Worm (Caenorhabditis elegans) whole organism, young adult: Measurements from ENCODE around the gene Y48G9A.7.

Source experiments
- B0019.2 ChIP-seq: fragments of 200-800 bp; sonication (Bioruptor generic); conservative IDR thresholded peaks from 2 replicates; pipeline ENCODE4 v1.3.6; 2022; ENCODE audit warnings: missing genetic modification reagents, missing genetic modification characterization, missing compliant biosample characterization
- B0336.3 ChIP-seq: fragments of 200-800 bp; sonication (Bioruptor generic); IDR thresholded peaks from 2 replicates; pipeline ENCODE4 v1.3.6; 2022; ENCODE audit warnings: missing genetic modification characterization, missing compliant biosample characterization
- C06A6.2 ChIP-seq: fragments of 200-800 bp; sonication (Bioruptor generic); conservative IDR thresholded peaks from 2 replicates; pipeline ENCODE4 v1.3.6; 2022; ENCODE audit warnings: missing genetic modification characterization, missing compliant biosample characterization
- F10E7.11 ChIP-seq: sonication (generic microtip); optimal IDR thresholded peaks from 2 replicates; lab custom pipeline; 2017; ENCODE audit warnings: mild to moderate bottlenecking, missing genetic modification characterization, moderate library complexity, missing compliant biosample characterization
- F33H1.4 ChIP-seq: fragments of 200-800 bp; sonication (Bioruptor generic); IDR thresholded peaks from 2 replicates; pipeline ENCODE4 v1.3.6; 2022; ENCODE audit warnings: missing genetic modification reagents, missing genetic modification characterization, missing compliant biosample characterization
- F39B2.1 ChIP-seq: fragments of 200-800 bp; sonication (Bioruptor generic); IDR thresholded peaks from 2 replicates; pipeline ENCODE4 v1.3.6; 2022; ENCODE audit warnings: missing genetic modification reagents, missing genetic modification characterization, missing compliant biosample characterization
- F55B11.4 ChIP-seq: sonication (generic microtip); optimal IDR thresholded peaks from 2 replicates; lab custom pipeline; 2016; ENCODE audit warnings: missing compliant biosample characterization, missing genetic modification characterization, borderline replicate concordance; ENCODE audit not compliant: insufficient read depth
- F57C9.4 ChIP-seq: sonication (generic microtip); optimal IDR thresholded peaks from 2 replicates; lab custom pipeline; 2017; ENCODE audit warnings: mild to moderate bottlenecking, missing genetic modification characterization, missing compliant biosample characterization
- Y53G8AR.9 ChIP-seq: fragments of 200-800 bp; sonication (Bioruptor generic); conservative IDR thresholded peaks from 2 replicates; pipeline ENCODE4 v1.3.6; 2022; ENCODE audit warnings: missing genetic modification reagents, missing genetic modification characterization, missing compliant biosample characterization
- ZK185.1 ChIP-seq: sonication (generic microtip); optimal IDR thresholded peaks from 2 replicates; lab custom pipeline; 2016; ENCODE audit warnings: mild to moderate bottlenecking, missing genetic modification characterization, missing compliant biosample characterization; ENCODE audit not compliant: poor library complexity, severe bottlenecking
- akir-1 ChIP-seq: fragments of 200-800 bp; sonication (Bioruptor generic); optimal IDR thresholded peaks from 2 replicates; lab custom pipeline; 2018; ENCODE audit warnings: mild to moderate bottlenecking, missing genetic modification characterization, moderate library complexity, missing compliant biosample characterization
- attf-6 ChIP-seq: fragments of 200-800 bp; sonication (Bioruptor generic); IDR thresholded peaks from 2 replicates; pipeline ENCODE4 v1.3.6; 2022; ENCODE audit warnings: missing genetic modification reagents, missing genetic modification characterization, missing compliant biosample characterization
- cebp-1 ChIP-seq, 2 experiments: fragments of 200-800 bp in 1 of 2; sonication (Bioruptor generic) in 1 of 2; sonication (generic microtip) in 1 of 2; IDR thresholded peaks in 1 of 2; optimal IDR thresholded peaks in 1 of 2; 2 replicates each; pipeline versions ENCODE4 v1.3.6 to Lab custom; 2017 to 2022; ENCODE audit warnings: missing compliant biosample characterization in 2 of 2, missing genetic modification characterization in 2 of 2, mild to moderate bottlenecking in 1 of 2, missing genetic modification reagents in 1 of 2, moderate library complexity in 1 of 2
- ceh-100 ChIP-seq: fragments of 200-800 bp; sonication (Bioruptor generic); IDR thresholded peaks from 2 replicates; pipeline ENCODE4 v1.3.6; 2022; ENCODE audit warnings: missing genetic modification reagents, missing genetic modification characterization, missing compliant biosample characterization
- ceh-40 ChIP-seq: fragments of 200-800 bp; sonication (Bioruptor generic); IDR thresholded peaks from 2 replicates; pipeline ENCODE4 v1.3.6; 2022; ENCODE audit warnings: missing genetic modification characterization, missing compliant biosample characterization
- efl-1 ChIP-seq: fragments of 150-350 bp; optimal IDR thresholded peaks from 2 replicates; lab custom pipeline; 2014; ENCODE audit warnings: missing biosample characterization, missing genetic modification reagents, missing genetic modification characterization
- egl-18 ChIP-seq: fragments of 200-800 bp; sonication (Bioruptor generic); IDR thresholded peaks from 2 replicates; pipeline ENCODE4 v1.3.6; 2022; ENCODE audit warnings: missing genetic modification reagents, missing genetic modification characterization, missing compliant biosample characterization
- fkh-3 ChIP-seq: sonication (generic microtip); optimal IDR thresholded peaks from 2 replicates; lab custom pipeline; 2016; ENCODE audit warnings: mild to moderate bottlenecking, missing genetic modification characterization, missing compliant biosample characterization
- gei-17 ChIP-seq: fragments of 200-800 bp; sonication (Bioruptor generic); optimal IDR thresholded peaks from 2 replicates; lab custom pipeline; 2018; ENCODE audit warnings: mild to moderate bottlenecking, missing genetic modification characterization, missing compliant biosample characterization
- him-1 ChIP-seq: sonication (generic microtip); optimal IDR thresholded peaks from 2 replicates; lab custom pipeline; 2016; ENCODE audit warnings: missing genotype, missing genetic modification reagents, missing genetic modification characterization, missing compliant biosample characterization
- hmg-20 ChIP-seq: fragments of 200-800 bp; sonication (Bioruptor generic); IDR thresholded peaks from 2 replicates; pipeline ENCODE4 v1.3.6; 2022; ENCODE audit warnings: missing genetic modification reagents, missing genetic modification characterization, missing compliant biosample characterization
- hrde-1 ChIP-seq: sonication (generic microtip); optimal IDR thresholded peaks from 2 replicates; lab custom pipeline; 2016; ENCODE audit warnings: missing genetic modification characterization, mild to moderate bottlenecking, missing compliant biosample characterization, moderate library complexity, missing genotype, missing genetic modification reagents, borderline replicate concordance
- lin-40 ChIP-seq: sonication (generic microtip); optimal IDR thresholded peaks from 2 replicates; lab custom pipeline; 2016; ENCODE audit warnings: missing genetic modification characterization, mild to moderate bottlenecking, missing compliant biosample characterization, missing genotype, missing genetic modification reagents
- lir-1 ChIP-seq: fragments of 200-800 bp; sonication (Bioruptor generic); conservative IDR thresholded peaks from 2 replicates; pipeline ENCODE4 v1.3.6; 2022; ENCODE audit warnings: missing genetic modification reagents, missing genetic modification characterization, missing compliant biosample characterization
- lsl-1 ChIP-seq: fragments of 200-800 bp; sonication (Bioruptor generic); optimal IDR thresholded peaks from 2 replicates; lab custom pipeline; 2018; ENCODE audit warnings: mild to moderate bottlenecking, missing genetic modification characterization, moderate library complexity, missing compliant biosample characterization
- lsy-27 ChIP-seq: sonication (generic microtip); optimal IDR thresholded peaks from 2 replicates; lab custom pipeline; 2017; ENCODE audit warnings: missing genetic modification characterization, mild to moderate bottlenecking, missing compliant biosample characterization, antibody characterized with exemption, missing genotype, borderline replicate concordance; ENCODE audit not compliant: insufficient read depth
- madf-3 ChIP-seq: fragments of 200-800 bp; sonication (Bioruptor generic); IDR thresholded peaks from 2 replicates; pipeline ENCODE4 v1.3.6; 2022; ENCODE audit warnings: missing genetic modification reagents, missing genetic modification characterization, missing compliant biosample characterization
- nhr-80 ChIP-seq: sonication (generic microtip); optimal IDR thresholded peaks from 2 replicates; lab custom pipeline; 2016; ENCODE audit warnings: missing genetic modification characterization, missing compliant biosample characterization
- rcor-1 ChIP-seq: fragments of 200-800 bp; sonication (Bioruptor generic); IDR thresholded peaks from 2 replicates; pipeline ENCODE4 v1.3.6; 2022; ENCODE audit warnings: missing genetic modification reagents, missing genetic modification characterization, missing compliant biosample characterization
- rec-8 ChIP-seq, 2 experiments: sonication (generic microtip); optimal IDR thresholded peaks; 2 replicates each; lab custom pipeline; 2016; ENCODE audit warnings: mild to moderate bottlenecking in 2 of 2, missing genetic modification characterization in 2 of 2, missing genetic modification reagents in 2 of 2, missing genotype in 2 of 2, missing biosample characterization in 1 of 2, missing compliant biosample characterization in 1 of 2, moderate library complexity in 1 of 2
- repo-1 ChIP-seq: sonication (generic microtip); optimal IDR thresholded peaks from 2 replicates; lab custom pipeline; 2017; ENCODE audit warnings: mild to moderate bottlenecking, missing genetic modification characterization, missing compliant biosample characterization
- snpc-1.3 ChIP-seq: sonication (generic microtip); optimal IDR thresholded peaks from 2 replicates; lab custom pipeline; 2017; ENCODE audit warnings: missing genetic modification characterization, mild to moderate bottlenecking, missing compliant biosample characterization, antibody characterized with exemption, moderate library complexity, missing genotype, missing genetic modification reagents; ENCODE audit not compliant: insufficient read depth
- snpc-4 ChIP-seq, 5 experiments: fragments of 150-350 bp in 1 of 5; sonication (generic microtip) in 4 of 5; optimal IDR thresholded peaks; 2 replicates each; lab custom pipeline; 2014 to 2018; ENCODE audit warnings: missing genetic modification characterization in 5 of 5, missing biosample characterization in 3 of 5, antibody characterized with exemption in 2 of 5, mild to moderate bottlenecking in 2 of 5, missing compliant biosample characterization in 2 of 5, missing genotype in 2 of 5, moderate library complexity in 2 of 5, missing genetic modification reagents in 1 of 5
- somi-1 ChIP-seq: fragments of 200-800 bp; sonication (Bioruptor generic); optimal IDR thresholded peaks from 2 replicates; lab custom pipeline; 2018; ENCODE audit warnings: mild to moderate bottlenecking, missing genetic modification characterization, missing compliant biosample characterization
- tbp1 ChIP-seq: fragments of 200-800 bp; sonication (Bioruptor generic); optimal IDR thresholded peaks from 2 replicates; lab custom pipeline; 2018; ENCODE audit warnings: mild to moderate bottlenecking, missing genetic modification characterization, missing compliant biosample characterization
- xnd-1 ChIP-seq: sonication (generic microtip); optimal IDR thresholded peaks from 2 replicates; lab custom pipeline; 2016; ENCODE audit warnings: missing genotype, missing genetic modification reagents, missing genetic modification characterization, missing compliant biosample characterization
- zfh-2 ChIP-seq: fragments of 200-800 bp; sonication (Bioruptor generic); conservative IDR thresholded peaks from 2 replicates; pipeline ENCODE4 v1.3.6; 2022; ENCODE audit warnings: missing genetic modification reagents, missing genetic modification characterization, missing compliant biosample characterization
- zim-3 ChIP-seq: sonication (generic microtip); optimal IDR thresholded peaks from 2 replicates; lab custom pipeline; 2017; ENCODE audit warnings: mild to moderate bottlenecking, missing genetic modification characterization, moderate library complexity, missing compliant biosample characterization
- ztf-18 ChIP-seq: sonication (generic microtip); optimal IDR thresholded peaks from 2 replicates; lab custom pipeline; 2016; ENCODE audit warnings: missing genotype, mild to moderate bottlenecking, missing genetic modification characterization, missing compliant biosample characterization
- ztf-26 ChIP-seq: sonication (generic microtip); optimal IDR thresholded peaks from 2 replicates; lab custom pipeline; 2017; ENCODE audit warnings: missing genetic modification characterization, missing compliant biosample characterization

The Y48G9A.7 gene

ce11 chrIII:2091367-2091766 is 19.0 kb upstream of the Y48G9A.7 start:
- TF ChIP-seq lir-1 (GFP tag; lab: Robert Waterston, UW): no peak
- peak; percentile 30 for TF ChIP-seq nhr-80 (tag; lab: Kevin White, UChicago)

DNA sequence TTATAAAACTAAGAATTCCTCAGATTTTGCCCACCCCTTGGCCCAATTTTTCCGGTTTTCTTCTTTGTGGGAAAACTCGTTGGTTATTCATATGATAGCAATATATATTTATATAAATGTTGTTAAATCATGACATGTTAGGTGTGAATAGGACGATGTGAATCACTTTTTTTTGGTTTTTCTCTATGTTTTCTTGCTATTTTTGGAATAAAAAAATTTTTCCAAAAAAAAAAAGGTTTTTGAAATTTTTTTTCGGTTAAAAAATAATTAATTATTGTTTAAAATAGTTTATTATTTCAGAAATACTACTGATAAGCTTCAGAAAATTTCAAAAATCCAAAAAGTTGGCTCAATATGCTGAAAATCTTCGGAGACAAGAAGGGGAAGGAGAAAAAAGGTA is 17.9 kb upstream of the Y48G9A.7 start, which contains the start of gene Y48G9A.9:
Gene Y48G9A.9, plus strand, starts transcription at position 301 of the 400 bp plus-strand sequence.
- no peak for TF ChIP-seq cebp-1 (GFP tag; IDR thresholded peaks at IDR 0.05; lab: Robert Waterston, UW)
- no peak for TF ChIP-seq cebp-1 (tag; optimal IDR thresholded peaks at IDR 0.05; lab: Kevin White, UChicago)
- no peak for TF ChIP-seq B0019.2 (GFP tag; lab: Robert Waterston, UW)
- TF ChIP-seq hrde-1 (tag; lab: Kevin White, UChicago): no peak
- no peak for TF ChIP-seq rcor-1 (GFP tag; lab: Robert Waterston, UW)
- TF ChIP-seq lin-40: no peak
- no peak for TF ChIP-seq ztf-26 (tag; lab: Kevin White, UChicago)
- no peak for TF ChIP-seq fkh-3 (tag; lab: Kevin White, UChicago)
- no peak for TF ChIP-seq xnd-1 (tag; lab: Kevin White, UChicago)
- TF ChIP-seq zim-3 (tag; lab: Kevin White, UChicago): no peak
- no peak for TF ChIP-seq somi-1 (GFP tag; lab: Kevin White, UChicago)

DNA sequence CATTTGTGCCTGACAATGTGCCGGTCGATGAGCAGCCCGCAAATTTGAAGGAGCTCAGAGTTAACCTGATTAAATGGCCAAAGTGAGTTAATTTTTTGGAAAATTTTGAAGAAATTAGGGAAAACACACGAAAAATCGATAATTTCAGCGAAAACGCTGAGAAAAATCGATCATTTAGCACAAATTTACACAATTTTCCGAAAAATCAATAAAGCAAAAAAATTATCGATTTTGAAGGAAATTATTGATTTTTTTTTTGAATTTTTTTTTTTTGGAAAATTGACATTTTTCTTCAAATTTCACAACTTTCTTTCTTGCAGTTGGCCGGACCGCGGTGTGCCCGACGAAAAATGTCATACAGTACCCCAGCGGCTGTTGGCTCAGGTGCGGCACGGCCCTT is 12.2 kb upstream of the Y48G9A.7 start:
- TF ChIP-seq ceh-100 (GFP tag; lab: Robert Waterston, UW) (no peak), efl-1 (no peak), attf-6 (GFP tag; lab: Robert Waterston, UW) (no peak), F57C9.4 (tag; lab: Kevin White, UChicago) (no peak), egl-18 (GFP tag; lab: Robert Waterston, UW) (no peak), F55B11.4 (tag; lab: Kevin White, UChicago) (no peak), ztf-26 (tag; lab: Kevin White, UChicago) (no peak), F33H1.4 (GFP tag; lab: Robert Waterston, UW) (no peak), hmg-20 (GFP tag; lab: Robert Waterston, UW) (no peak), ztf-18 (tag; lab: Kevin White, UChicago) (no peak), gei-17 (GFP tag; lab: Kevin White, UChicago) (no peak), him-1 (tag; lab: Kevin White, UChicago) (no peak), xnd-1 (tag; lab: Kevin White, UChicago) (no peak)

DNA sequence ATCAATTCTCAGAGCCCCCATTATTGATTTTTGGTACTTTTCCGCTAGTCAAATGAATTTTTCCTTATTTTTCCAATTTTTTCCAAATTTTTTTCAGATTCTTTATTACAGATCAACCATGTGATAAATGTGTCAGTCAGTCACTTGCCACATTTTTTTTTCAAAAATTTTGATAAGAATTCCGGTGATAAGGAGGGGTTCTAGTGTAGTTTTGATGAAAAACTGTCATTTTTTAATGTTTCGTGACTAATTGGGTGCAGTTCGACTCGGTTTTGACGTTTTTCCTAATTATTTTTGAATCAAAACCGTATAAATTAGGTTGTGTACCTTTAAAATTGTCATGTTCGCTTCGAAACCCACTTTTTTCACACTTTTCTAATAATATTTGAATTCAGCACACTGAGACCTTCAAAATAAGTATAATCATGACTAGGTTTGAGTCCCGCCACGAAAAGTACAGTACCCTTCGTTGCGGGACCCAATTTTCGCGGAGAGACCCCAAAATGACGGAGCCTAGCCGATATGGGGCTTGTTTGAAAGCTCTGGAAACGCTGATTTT is 10.5 kb upstream of the Y48G9A.7 start:
- TF ChIP-seq lsy-27 (tag; lab: Kevin White, UChicago): no peak
- no peak for TF ChIP-seq madf-3
- TF ChIP-seq akir-1: no peak
- TF ChIP-seq repo-1 (tag; lab: Kevin White, UChicago): no peak
- TF ChIP-seq B0336.3 (GFP tag; lab: Robert Waterston, UW): 0 out of 2 replicates have a peak, but pooled peaks have one; percentile 17
- TF ChIP-seq lsl-1 (GFP tag; lab: Kevin White, UChicago): no peak
- TF ChIP-seq C06A6.2 (GFP tag; lab: Robert Waterston, UW): no peak
- no peak for TF ChIP-seq snpc-1.3 (tag; lab: Kevin White, UChicago)
- TF ChIP-seq rec-8 (tag; optimal IDR thresholded peaks at IDR 0.05; lab: Kevin White, UChicago): no peak
- no peak for TF ChIP-seq snpc-4 (GFP tag; optimal IDR thresholded peaks at IDR 0.05; lab: Kevin White, UChicago)
- no peak for TF ChIP-seq snpc-4 (tag; optimal IDR thresholded peaks at IDR 0.05; lab: Kevin White, UChicago)
- no peak for TF ChIP-seq F10E7.11 (tag; lab: Kevin White, UChicago)
- no peak for TF ChIP-seq ceh-40 (GFP tag; lab: Robert Waterston, UW)
- no peak for TF ChIP-seq ZK185.1 (tag; lab: Kevin White, UChicago)
- no peak for TF ChIP-seq F39B2.1
- TF ChIP-seq Y53G8AR.9 (GFP tag; lab: Robert Waterston, UW): 0 out of 2 replicates have a peak, but pooled peaks have one; percentile 37
- no peak for TF ChIP-seq xnd-1 (tag; lab: Kevin White, UChicago)
- no peak for TF ChIP-seq egl-18 (GFP tag; lab: Robert Waterston, UW)
- no peak for TF ChIP-seq tbp1 (GFP tag; lab: Kevin White, UChicago)
- TF ChIP-seq zfh-2: no peak
